Worm (Caenorhabditis elegans): Measurements from ENCODE around the gene pgp-7.

Gene pgp-7

ce11 chrX:10881984-10882383 lies 11.9 kb upstream of the pgp-7 start, which contains the start of gene T21E8.6:
TSS of gene T21E8.6 (plus strand) at chrX:10882284.
- no peak for TF ChIP-seq rnt-1 (tag; optimal IDR thresholded peaks at IDR 0.05)
- no peak for TF ChIP-seq syd-9 (tag; optimal IDR thresholded peaks at IDR 0.05)

ce11 chrX:10880509-10880908 lies 10.5 kb upstream of the pgp-7 start, which contains the start of gene T21E8.4:
TSS of gene T21E8.4 (plus strand) at chrX:10880809.
- no peak for TF ChIP-seq gmeb-2 (tag; optimal IDR thresholded peaks at IDR 0.05)
- no peak for TF ChIP-seq npax-4 (tag; optimal IDR thresholded peaks at IDR 0.05)
- TF ChIP-seq sox-2 (GFP tag; IDR thresholded peaks at IDR 0.05), result no peak
- TF ChIP-seq K02D7.2 (tag; optimal IDR thresholded peaks at IDR 0.05), result no peak
- no peak for TF ChIP-seq ceh-19 (GFP tag; optimal IDR thresholded peaks at IDR 0.05)
- TF ChIP-seq hlh-15 (tag; optimal IDR thresholded peaks at IDR 0.05), result no peak
- no peak for TF ChIP-seq dve-1 (tag; optimal IDR thresholded peaks at IDR 0.05)
- TF ChIP-seq ceh-18 (tag; optimal IDR thresholded peaks at IDR 0.05), result no peak
- TF ChIP-seq odd-2 (tag; optimal IDR thresholded peaks at IDR 0.05), result no peak
- TF ChIP-seq ceh-31 (tag; optimal IDR thresholded peaks at IDR 0.05), result no peak
- no peak for TF ChIP-seq sox-4 (tag; optimal IDR thresholded peaks at IDR 0.05)
- no peak for TF ChIP-seq ceh-9 (tag; optimal IDR thresholded peaks at IDR 0.05)
- no peak for TF ChIP-seq pros-1 (tag; optimal IDR thresholded peaks at IDR 0.05)
- no peak for TF ChIP-seq syd-9 (tag; optimal IDR thresholded peaks at IDR 0.05)
- TF ChIP-seq dmd-4 (tag; optimal IDR thresholded peaks at IDR 0.05; ENCODE audit: borderline replicate concordance), result no peak
- no peak for TF ChIP-seq Y22D7AL.16 (tag; optimal IDR thresholded peaks at IDR 0.05)
- TF ChIP-seq unc-3 (GFP tag; conservative IDR thresholded peaks at IDR 0.05), result no peak
- no peak for TF ChIP-seq unc-3 (tag; optimal IDR thresholded peaks at IDR 0.05)
- no peak for TF ChIP-seq ama-1 (optimal IDR thresholded peaks at IDR 0.05)

- TF ChIP-seq dve-1 (tag; optimal IDR thresholded peaks at IDR 0.05), result no peak
- no peak for TF ChIP-seq ahr-1 (tag; optimal IDR thresholded peaks at IDR 0.05)
- TF ChIP-seq unc-42 (tag; optimal IDR thresholded peaks at IDR 0.05), result no peak
- no peak for TF ChIP-seq unc-86 (tag; optimal IDR thresholded peaks at IDR 0.05)
- peak; percentile 70 for TF ChIP-seq elt-2 (tag; optimal IDR thresholded peaks at IDR 0.05)
- no peak for TF ChIP-seq ceh-6 (GFP tag; optimal IDR thresholded peaks at IDR 0.05)
- no peak for TF ChIP-seq pat-9 (tag; optimal IDR thresholded peaks at IDR 0.05)
Observed at ce11 chrX:10877138-10877743, 7.2 kb upstream of the pgp-7 start, which contains the start of gene pgp-6. TSS of gene pgp-6 (minus strand) at chrX:10877425.

- no peak for TF ChIP-seq ceh-14 (tag; optimal IDR thresholded peaks at IDR 0.05)
- no peak for TF ChIP-seq lin-11 (tag; optimal IDR thresholded peaks at IDR 0.05)
- no peak for TF ChIP-seq npax-4 (tag; optimal IDR thresholded peaks at IDR 0.05)
- no peak for TF ChIP-seq pag-3 (tag; optimal IDR thresholded peaks at IDR 0.05; ENCODE audit: borderline replicate concordance)
Observed at ce11 chrX:10864322-10864721, 5.7 kb downstream of the pgp-7 start, which contains the start of gene pgp-8. TSS of gene pgp-8 (minus strand) at chrX:10864422.

- TF ChIP-seq K09A11.1 (tag; optimal IDR thresholded peaks at IDR 0.05; ENCODE audit: insufficient read depth) (no peak), fkh-10 (GFP tag; optimal IDR thresholded peaks at IDR 0.05) (no peak), ceh-48 (tag; optimal IDR thresholded peaks at IDR 0.05) (no peak), npax-4 (tag; optimal IDR thresholded peaks at IDR 0.05) (no peak), gmeb-2 (tag; optimal IDR thresholded peaks at IDR 0.05) (no peak), rnt-1 (tag; optimal IDR thresholded peaks at IDR 0.05) (no peak), ceh-31 (tag; optimal IDR thresholded peaks at IDR 0.05) (no peak), syd-9 (tag; optimal IDR thresholded peaks at IDR 0.05) (no peak), ceh-2 (tag; optimal IDR thresholded peaks at IDR 0.05) (no peak), mec-3 (tag; optimal IDR thresholded peaks at IDR 0.05; ENCODE audit: borderline replicate concordance) (no peak), ceh-24 (tag; optimal IDR thresholded peaks at IDR 0.05) (no peak), sox-4 (tag; optimal IDR thresholded peaks at IDR 0.05) (no peak), sdc-2 (tag; optimal IDR thresholded peaks at IDR 0.05) (no peak), fkh-6 (tag; optimal IDR thresholded peaks at IDR 0.05) (no peak), ceh-9 (tag; optimal IDR thresholded peaks at IDR 0.05) (no peak), ceh-19 (GFP tag; optimal IDR thresholded peaks at IDR 0.05) (no peak), elt-4 (tag; optimal IDR thresholded peaks at IDR 0.05) (no peak), odd-2 (tag; optimal IDR thresholded peaks at IDR 0.05) (no peak), che-1 (tag; optimal IDR thresholded peaks at IDR 0.05) (no peak), hlh-8 (tag; optimal IDR thresholded peaks at IDR 0.05) (no peak)
Observed at ce11 chrX:10862582-10862981, 7.5 kb downstream of the pgp-7 start.

All from whole organism, late embryonic.